Fruit fly (Drosophila melanogaster) whole organism, pupa: ENCODE data around the gene CG11811.

Experiments used
- CG10348 ChIP-seq: fragments of 200-800 bp; sonication (Bioruptor generic); IDR thresholded peaks from 2 replicates; pipeline ENCODE4 v1.3.6; 2022; ENCODE audit warnings: missing biosample characterization, missing genetic modification characterization
- CG12605 ChIP-seq: fragments of 200-800 bp; sonication (Bioruptor generic); IDR thresholded peaks from 2 replicates; pipeline ENCODE4 v1.3.6; 2022; ENCODE audit warnings: missing biosample characterization, missing genetic modification characterization
- CG13204 ChIP-seq: fragments of 200-800 bp; sonication (Bioruptor generic); optimal IDR thresholded peaks from 2 replicates; lab custom pipeline; 2018; ENCODE audit warnings: missing biosample characterization, mild to moderate bottlenecking, missing genetic modification characterization, moderate library complexity
- CG14655 ChIP-seq: fragments of 200-800 bp; sonication (Bioruptor generic); optimal IDR thresholded peaks from 3 replicates; lab custom pipeline; 2017; ENCODE audit warnings: mild to moderate bottlenecking, missing biosample characterization, missing genetic modification reagents, missing genetic modification characterization
- CG15710 ChIP-seq: fragments of 200-800 bp; sonication (Bioruptor generic); optimal IDR thresholded peaks from 2 replicates; lab custom pipeline; 2018; ENCODE audit warnings: missing biosample characterization, mild to moderate bottlenecking, missing genetic modification characterization, moderate library complexity
- CG17806 ChIP-seq: fragments of 200-800 bp; sonication (Bioruptor generic); optimal IDR thresholded peaks from 2 replicates; lab custom pipeline; 2018; ENCODE audit warnings: missing biosample characterization, mild to moderate bottlenecking, missing genetic modification characterization, moderate library complexity
- CG32121 ChIP-seq: fragments of 200-800 bp; sonication (Bioruptor generic); IDR thresholded peaks from 2 replicates; pipeline ENCODE4 v1.3.6; 2022; ENCODE audit warnings: missing biosample characterization, missing genetic modification characterization
- CG34367 ChIP-seq: fragments of 200-800 bp; sonication (Bioruptor generic); optimal IDR thresholded peaks from 2 replicates; lab custom pipeline; 2018; ENCODE audit warnings: missing biosample characterization, mild to moderate bottlenecking, missing genetic modification characterization
- CG4496 ChIP-seq: fragments of 200-800 bp; sonication (Bioruptor generic); IDR thresholded peaks from 3 replicates; pipeline ENCODE4 v1.3.6; 2022; ENCODE audit warnings: missing biosample characterization, missing genetic modification characterization
- CG8159 ChIP-seq: fragments of 200-800 bp; sonication (Bioruptor generic); optimal IDR thresholded peaks from 3 replicates; lab custom pipeline; 2018; ENCODE audit warnings: missing biosample characterization, mild to moderate bottlenecking, missing genetic modification characterization, moderate library complexity
- CG8301 ChIP-seq: fragments of 200-800 bp; sonication (Bioruptor generic); optimal IDR thresholded peaks from 2 replicates; lab custom pipeline; 2018; ENCODE audit warnings: missing biosample characterization, mild to moderate bottlenecking, missing genetic modification characterization
- CG9948 ChIP-seq: fragments of 200-800 bp; sonication (Bioruptor generic); optimal IDR thresholded peaks from 2 replicates; lab custom pipeline; 2018; ENCODE audit warnings: missing biosample characterization, mild to moderate bottlenecking, missing genetic modification characterization, moderate library complexity
- D1 ChIP-seq: fragments of 200-800 bp; sonication (Bioruptor generic); optimal IDR thresholded peaks from 2 replicates; lab custom pipeline; 2018; ENCODE audit warnings: missing biosample characterization, mild to moderate bottlenecking, missing genetic modification characterization, moderate library complexity
- EcR ChIP-seq: fragments of 200-800 bp; sonication (Bioruptor generic); optimal IDR thresholded peaks from 3 replicates; lab custom pipeline; 2019; ENCODE audit warnings: missing biosample characterization, missing genetic modification characterization, mild to moderate bottlenecking, moderate library complexity, missing genetic modification reagents
- Ets98B ChIP-seq: fragments of 200-800 bp; sonication (Bioruptor generic); IDR thresholded peaks from 2 replicates; pipeline ENCODE4 v1.3.6; 2022; ENCODE audit warnings: missing biosample characterization, missing genetic modification characterization
- Pif1A ChIP-seq: fragments of 200-800 bp; sonication (Bioruptor generic); optimal IDR thresholded peaks from 3 replicates; lab custom pipeline; 2016; ENCODE audit warnings: missing biosample characterization, missing genetic modification characterization
- Pif1B ChIP-seq: fragments of 200-800 bp; sonication (Bioruptor generic); optimal IDR thresholded peaks from 3 replicates; lab custom pipeline; 2016; ENCODE audit warnings: missing biosample characterization, missing genetic modification characterization
- Snoo ChIP-seq: fragments of 200-800 bp; sonication (Bioruptor generic); optimal IDR thresholded peaks from 3 replicates; lab custom pipeline; 2017; ENCODE audit warnings: missing biosample characterization, mild to moderate bottlenecking, missing genetic modification characterization, inconsistent platforms
- fd96Ca ChIP-seq: fragments of 200-800 bp; sonication (Bioruptor generic); IDR thresholded peaks from 3 replicates; pipeline ENCODE4 v1.3.6; 2022; ENCODE audit warnings: missing biosample characterization, missing genetic modification characterization
- gl ChIP-seq: fragments of 200-800 bp; sonication (Bioruptor generic); optimal IDR thresholded peaks from 2 replicates; lab custom pipeline; 2018; ENCODE audit warnings: missing biosample characterization, mild to moderate bottlenecking, missing genetic modification characterization
- rn ChIP-seq: fragments of 200-800 bp; sonication (Bioruptor generic); IDR thresholded peaks from 2 replicates; pipeline ENCODE4 v1.3.6; 2022; ENCODE audit warnings: missing biosample characterization, missing genetic modification characterization

CG11811 gene

dm6 chr3L:10709132-10709531 lies 18.3 kb downstream of the CG11811 start:
- TF ChIP-seq D1 (tag; lab: Kevin White, UChicago) (no peak), CG32121 (GFP tag; lab: Robert Waterston, UW) (peak; percentile 80), rn (GFP tag; lab: Robert Waterston, UW) (peak; percentile 49), Pif1B (GFP tag; lab: Kevin White, UChicago) (peak; percentile 2), CG10348 (GFP tag; lab: Robert Waterston, UW) (peak; percentile 7; the same call in 1 of the 2 replicates), CG4496 (GFP tag; lab: Robert Waterston, UW) (no peak; the same call in 1 of the 3 replicates), Pif1A (GFP tag; lab: Kevin White, UChicago) (peak; percentile 50), CG9948 (tag; lab: Kevin White, UChicago) (peak; percentile 18), CG13204 (GFP tag; lab: Kevin White, UChicago) (no peak), CG34367 (tag; lab: Kevin White, UChicago) (no peak), CG17806 (tag; lab: Kevin White, UChicago) (peak; percentile 34), gl (tag; lab: Kevin White, UChicago) (no peak), CG8301 (tag; lab: Kevin White, UChicago) (peak; percentile 59), CG14655 (GFP tag; lab: Kevin White, UChicago) (peak; percentile 70), EcR (no peak), Ets98B (peak; percentile 58), CG8159 (tag; lab: Kevin White, UChicago) (peak; percentile 46), CG12605 (GFP tag; lab: Robert Waterston, UW) (no peak), fd96Ca (0 out of 3 replicates have a peak, but pooled peaks have one; percentile 52), Snoo (peak; percentile 52), CG15710 (peak; percentile 42)

dm6 chr3L:10711352-10711751 lies 20.5 kb downstream of the CG11811 start:
- TF ChIP-seq CG12605 (GFP tag; lab: Robert Waterston, UW) (no peak), CG14655 (GFP tag; lab: Kevin White, UChicago) (peak; percentile 17), gl (tag; lab: Kevin White, UChicago) (no peak), rn (GFP tag; lab: Robert Waterston, UW) (no peak), CG15710 (peak; percentile 75), EcR (peak; percentile 36), CG10348 (GFP tag; lab: Robert Waterston, UW) (no peak), CG8159 (tag; lab: Kevin White, UChicago) (peak; percentile 81), fd96Ca (no peak), CG9948 (tag; lab: Kevin White, UChicago) (peak; percentile 69), CG4496 (GFP tag; lab: Robert Waterston, UW) (peak; percentile 36; the same call in 1 of the 3 replicates), D1 (tag; lab: Kevin White, UChicago) (no peak), CG17806 (tag; lab: Kevin White, UChicago) (peak; percentile 61), CG8301 (tag; lab: Kevin White, UChicago) (no peak), CG32121 (GFP tag; lab: Robert Waterston, UW) (no peak), Ets98B (no peak), Pif1A (GFP tag; lab: Kevin White, UChicago) (no peak), CG34367 (tag; lab: Kevin White, UChicago) (peak; percentile 23), Snoo (peak; percentile 64), CG13204 (GFP tag; lab: Kevin White, UChicago) (no peak), Pif1B (GFP tag; lab: Kevin White, UChicago) (peak; percentile 52)

dm6 chr3L:10712005-10712404 lies 21.2 kb downstream of the CG11811 start:
- TF ChIP-seq CG4496 (GFP tag; lab: Robert Waterston, UW) (peak; percentile 49; the same call in 1 of the 3 replicates), EcR (no peak)

- peak; percentile 95 for TF ChIP-seq CG14655 (GFP tag; lab: Kevin White, UChicago)
- no peak for TF ChIP-seq CG13204 (GFP tag; lab: Kevin White, UChicago)
- TF ChIP-seq CG12605 (GFP tag; lab: Robert Waterston, UW): peak; percentile 96
- peak; percentile 76 for TF ChIP-seq Pif1A (GFP tag; lab: Kevin White, UChicago)
- peak; percentile 93 for TF ChIP-seq CG4496 (GFP tag; lab: Robert Waterston, UW)
- no peak for TF ChIP-seq CG10348 (GFP tag; lab: Robert Waterston, UW)
- peak; percentile 61 for TF ChIP-seq CG9948 (tag; lab: Kevin White, UChicago)
- TF ChIP-seq EcR: no peak
- TF ChIP-seq CG15710: peak; percentile 45
- TF ChIP-seq CG34367 (tag; lab: Kevin White, UChicago): peak; percentile 2
- peak; percentile 87 for TF ChIP-seq fd96Ca
- TF ChIP-seq CG32121 (GFP tag; lab: Robert Waterston, UW): peak; percentile 78
- peak; percentile 82 for TF ChIP-seq CG8301 (tag; lab: Kevin White, UChicago)
- no peak for TF ChIP-seq gl (tag; lab: Kevin White, UChicago)
- TF ChIP-seq rn (GFP tag; lab: Robert Waterston, UW): peak; percentile 68
- TF ChIP-seq CG17806 (tag; lab: Kevin White, UChicago): peak; percentile 52
- TF ChIP-seq Ets98B: peak; percentile 90
- peak; percentile 60 for TF ChIP-seq D1 (tag; lab: Kevin White, UChicago)
- peak; percentile 66 for TF ChIP-seq CG8159 (tag; lab: Kevin White, UChicago)
- peak; percentile 73 for TF ChIP-seq Snoo
- peak; percentile 70 for TF ChIP-seq Pif1B (GFP tag; lab: Kevin White, UChicago)
Observed at dm6 chr3L:10713458-10714118, 22.8 kb downstream of the CG11811 start.

- no peak for TF ChIP-seq CG34367 (tag; lab: Kevin White, UChicago)
- TF ChIP-seq CG32121 (GFP tag; lab: Robert Waterston, UW): no peak
- peak; percentile 92 for TF ChIP-seq EcR
- TF ChIP-seq CG9948 (tag; lab: Kevin White, UChicago): no peak
- TF ChIP-seq CG13204 (GFP tag; lab: Kevin White, UChicago): peak; percentile 1
- 0 out of 3 replicates have a peak, but pooled peaks have one; percentile 17 for TF ChIP-seq CG4496 (GFP tag; lab: Robert Waterston, UW)
- TF ChIP-seq CG12605 (GFP tag; lab: Robert Waterston, UW): no peak
Observed at dm6 chr3L:10715748-10716147, 24.9 kb downstream of the CG11811 start.
